Fruit fly (Drosophila melanogaster) whole organism, embryonic: ENCODE results near the gene CG31075.
A peak's percentile ranks its signal among the peaks of the same experiment; 100 is the strongest.

Experiments
- Bdp1 ChIP-seq: fragments of 200-800 bp; sonication (Bioruptor generic); optimal IDR thresholded peaks from 3 replicates; lab custom pipeline; 2016; ENCODE audit warnings: missing biosample characterization, missing genetic modification characterization
- CG12299 ChIP-seq: fragments of 200-800 bp; sonication (Bioruptor generic); optimal IDR thresholded peaks from 2 replicates; lab custom pipeline; 2018; ENCODE audit warnings: missing biosample characterization, mild to moderate bottlenecking, missing genetic modification characterization
- CG12391 ChIP-seq: fragments of 200-800 bp; sonication (Bioruptor generic); optimal IDR thresholded peaks from 3 replicates; lab custom pipeline; 2018; ENCODE audit warnings: missing biosample characterization, mild to moderate bottlenecking, missing genetic modification characterization, moderate library complexity
- CG14710 ChIP-seq: fragments of 200-800 bp; sonication (Bioruptor generic); optimal IDR thresholded peaks from 3 replicates; lab custom pipeline; 2019; ENCODE audit warnings: missing biosample characterization, mild to moderate bottlenecking, missing genetic modification characterization, moderate library complexity
- CG14965 ChIP-seq: fragments of 200-800 bp; sonication (Bioruptor generic); optimal IDR thresholded peaks from 2 replicates; lab custom pipeline; 2016; ENCODE audit warnings: missing biosample characterization, missing genetic modification characterization, borderline replicate concordance
- CG15269 ChIP-seq: fragments of 200-800 bp; sonication (Bioruptor generic); optimal IDR thresholded peaks from 2 replicates; lab custom pipeline; 2018; ENCODE audit warnings: missing biosample characterization, mild to moderate bottlenecking, missing genetic modification characterization, moderate library complexity
- CG16779 ChIP-seq: fragments of 200-800 bp; sonication (Bioruptor generic); IDR thresholded peaks from 2 replicates; pipeline ENCODE4 v1.3.6; 2022; ENCODE audit warnings: missing biosample characterization, missing genetic modification characterization
- CG18262 ChIP-seq: fragments of 200-800 bp; optimal IDR thresholded peaks from 3 replicates; lab custom pipeline; 2019; ENCODE audit warnings: missing biosample characterization, mild to moderate bottlenecking, missing genetic modification characterization, moderate library complexity
- CG2712 ChIP-seq: fragments of 200-800 bp; optimal IDR thresholded peaks from 3 replicates; lab custom pipeline; 2019; ENCODE audit warnings: missing biosample characterization, mild to moderate bottlenecking, missing genetic modification characterization, moderate library complexity
- CG31224 ChIP-seq: fragments of 200-800 bp; sonication (Bioruptor generic); IDR thresholded peaks from 2 replicates; pipeline ENCODE4 v1.3.6; 2022; ENCODE audit warnings: missing biosample characterization, missing genetic modification characterization
- CG34224 ChIP-seq: fragments of 200-800 bp; sonication (Bioruptor generic); IDR thresholded peaks from 3 replicates; pipeline ENCODE4 v1.3.6; 2022; ENCODE audit warnings: missing biosample characterization, missing genetic modification characterization; ENCODE audit not compliant: partially characterized antibody
- CG3995 ChIP-seq: fragments of 200-800 bp; sonication (Bioruptor generic); optimal IDR thresholded peaks from 3 replicates; lab custom pipeline; 2016; ENCODE audit warnings: missing biosample characterization, missing genetic modification characterization
- CG42726 ChIP-seq: fragments of 200-800 bp; sonication (Bioruptor generic); IDR thresholded peaks from 2 replicates; pipeline ENCODE4 v1.3.6; 2022; ENCODE audit warnings: missing biosample characterization, missing genetic modification characterization; ENCODE audit not compliant: partially characterized antibody
- CG7786 ChIP-seq: fragments of 200-800 bp; sonication (Bioruptor generic); optimal IDR thresholded peaks from 2 replicates; lab custom pipeline; 2016; ENCODE audit warnings: missing biosample characterization, missing genetic modification characterization
- CG7928 ChIP-seq: fragments of 200-800 bp; sonication (Bioruptor generic); optimal IDR thresholded peaks from 2 replicates; lab custom pipeline; 2017; ENCODE audit warnings: missing biosample characterization, mild to moderate bottlenecking, missing genetic modification characterization
- CG8924 ChIP-seq: fragments of 200-800 bp; optimal IDR thresholded peaks from 3 replicates; lab custom pipeline; 2019; ENCODE audit warnings: missing biosample characterization, mild to moderate bottlenecking, missing genetic modification characterization, moderate library complexity
- CG9437 ChIP-seq: fragments of 200-800 bp; sonication (Bioruptor generic); optimal IDR thresholded peaks from 2 replicates; lab custom pipeline; 2018; ENCODE audit warnings: missing biosample characterization, mild to moderate bottlenecking, missing genetic modification characterization
- CG9817 ChIP-seq: fragments of 200-800 bp; sonication (Bioruptor generic); optimal IDR thresholded peaks from 2 replicates; lab custom pipeline; 2018; ENCODE audit warnings: missing biosample characterization, mild to moderate bottlenecking, missing genetic modification characterization, moderate library complexity
- Fer3 ChIP-seq: fragments of 200-800 bp; sonication (Bioruptor generic); optimal IDR thresholded peaks from 2 replicates; lab custom pipeline; 2018; ENCODE audit warnings: missing biosample characterization, mild to moderate bottlenecking, missing genetic modification characterization, moderate library complexity
- Hey ChIP-seq: fragments of 200-800 bp; sonication (Bioruptor generic); optimal IDR thresholded peaks from 3 replicates; lab custom pipeline; 2018; ENCODE audit warnings: missing biosample characterization, mild to moderate bottlenecking, missing genetic modification characterization
- Hsf ChIP-seq: fragments of 200-800 bp; sonication (Bioruptor generic); optimal IDR thresholded peaks from 3 replicates; lab custom pipeline; 2016; ENCODE audit warnings: missing biosample characterization, missing genetic modification characterization
- Jarid2 ChIP-seq: fragments of 200-800 bp; sonication (Bioruptor generic); optimal IDR thresholded peaks from 3 replicates; lab custom pipeline; 2017; ENCODE audit warnings: mild to moderate bottlenecking, missing biosample characterization, missing genetic modification reagents, missing genetic modification characterization
- Nf-YB ChIP-seq: fragments of 200-800 bp; sonication (Bioruptor generic); optimal IDR thresholded peaks from 3 replicates; lab custom pipeline; 2019; ENCODE audit warnings: missing biosample characterization, mild to moderate bottlenecking, missing genetic modification characterization, moderate library complexity
- Opbp ChIP-seq: fragments of 200-800 bp; sonication (Bioruptor generic); IDR thresholded peaks from 3 replicates; pipeline ENCODE4 v1.3.6; 2022; ENCODE audit warnings: missing biosample characterization, missing genetic modification characterization; ENCODE audit not compliant: partially characterized antibody
- ato ChIP-seq: fragments of 200-800 bp; sonication (Bioruptor generic); IDR thresholded peaks from 2 replicates; pipeline ENCODE4 v1.3.6; 2022; ENCODE audit warnings: missing biosample characterization, missing genetic modification characterization; ENCODE audit not compliant: partially characterized antibody
- bowl ChIP-seq: fragments of 200-800 bp; sonication (Bioruptor generic); IDR thresholded peaks from 2 replicates; pipeline ENCODE4 v1.3.6; 2022; ENCODE audit warnings: missing biosample characterization, missing genetic modification characterization
- chif ChIP-seq, 2 experiments: fragments of 200-800 bp; sonication (Bioruptor generic); optimal IDR thresholded peaks; 3 replicates each; lab custom pipeline; 2016; ENCODE audit warnings: missing biosample characterization in 2 of 2, missing genetic modification characterization in 2 of 2
- exex ChIP-seq: fragments of 200-800 bp; sonication (Bioruptor generic); optimal IDR thresholded peaks from 4 replicates; lab custom pipeline; 2018; ENCODE audit warnings: missing biosample characterization, mild to moderate bottlenecking, missing genetic modification characterization, moderate library complexity
- eyg ChIP-seq: fragments of 200-800 bp; sonication (Bioruptor generic); optimal IDR thresholded peaks from 3 replicates; lab custom pipeline; 2016; ENCODE audit warnings: missing biosample characterization, missing genetic modification characterization
- hth ChIP-seq: fragments of >200 bp; optimal IDR thresholded peaks from 2 replicates; lab custom pipeline; 2017; ENCODE audit warnings: inconsistent platforms
- knrl ChIP-seq: fragments of 200-800 bp; sonication (Bioruptor generic); IDR thresholded peaks from 3 replicates; pipeline ENCODE4 v1.3.6; 2022; ENCODE audit warnings: missing biosample characterization, missing genetic modification characterization; ENCODE audit not compliant: partially characterized antibody
- lab ChIP-seq: fragments of 200-800 bp; sonication (Bioruptor generic); optimal IDR thresholded peaks from 3 replicates; lab custom pipeline; 2017; ENCODE audit warnings: missing biosample characterization, missing genetic modification characterization, mild to moderate bottlenecking, moderate library complexity, missing genetic modification reagents
- lbe ChIP-seq: fragments of 200-800 bp; sonication (Bioruptor generic); optimal IDR thresholded peaks from 2 replicates; lab custom pipeline; 2016; ENCODE audit warnings: missing biosample characterization, mild to moderate bottlenecking, missing genetic modification characterization
- lilli ChIP-seq: fragments of 200-800 bp; sonication (Bioruptor generic); optimal IDR thresholded peaks from 3 replicates; lab custom pipeline; 2016; ENCODE audit warnings: missing biosample characterization, missing genetic modification characterization
- luna ChIP-seq: fragments of 200-800 bp; sonication (Bioruptor generic); optimal IDR thresholded peaks from 2 replicates; lab custom pipeline; 2016; ENCODE audit warnings: missing biosample characterization, missing genetic modification characterization
- odd ChIP-seq: fragments of 200-800 bp; sonication (Bioruptor generic); optimal IDR thresholded peaks from 2 replicates; lab custom pipeline; 2017; ENCODE audit warnings: missing biosample characterization, mild to moderate bottlenecking, missing genetic modification characterization
- pho ChIP-seq: fragments of 200-800 bp; sonication (Bioruptor generic); optimal IDR thresholded peaks from 2 replicates; lab custom pipeline; 2016; ENCODE audit warnings: missing biosample characterization, missing genetic modification characterization
- ranshi ChIP-seq: fragments of 200-800 bp; sonication (Bioruptor generic); IDR thresholded peaks from 2 replicates; pipeline ENCODE4 v1.3.6; 2022; ENCODE audit warnings: missing biosample characterization, missing genetic modification characterization
- repo ChIP-seq: fragments of 200-800 bp; sonication (Bioruptor generic); optimal IDR thresholded peaks from 2 replicates; lab custom pipeline; 2016; ENCODE audit warnings: missing biosample characterization, missing genetic modification characterization
- schlank ChIP-seq: fragments of 200-800 bp; sonication (Bioruptor generic); optimal IDR thresholded peaks from 2 replicates; lab custom pipeline; 2018; ENCODE audit warnings: missing biosample characterization, mild to moderate bottlenecking, missing genetic modification characterization
- scrt ChIP-seq: fragments of 200-800 bp; sonication (Bioruptor generic); optimal IDR thresholded peaks from 2 replicates; lab custom pipeline; 2018; ENCODE audit warnings: missing biosample characterization, mild to moderate bottlenecking, missing genetic modification characterization, moderate library complexity
- sima ChIP-seq: fragments of 200-800 bp; sonication (Bioruptor generic); optimal IDR thresholded peaks from 2 replicates; lab custom pipeline; 2016; ENCODE audit warnings: missing biosample characterization, missing genetic modification characterization
- sob ChIP-seq: fragments of 200-800 bp; sonication (Bioruptor generic); IDR thresholded peaks from 2 replicates; pipeline ENCODE4 v1.3.6; 2022; ENCODE audit warnings: missing biosample characterization, missing genetic modification characterization
- tap ChIP-seq: fragments of 200-800 bp; optimal IDR thresholded peaks from 3 replicates; lab custom pipeline; 2019; ENCODE audit warnings: missing biosample characterization, mild to moderate bottlenecking, missing genetic modification characterization, moderate library complexity
- tio ChIP-seq: fragments of 200-800 bp; sonication (Bioruptor generic); optimal IDR thresholded peaks from 2 replicates; lab custom pipeline; 2017; ENCODE audit warnings: missing biosample characterization, missing genetic modification characterization, inconsistent platforms
- tll ChIP-seq, 2 experiments: fragments of 200-800 bp in 1 of 2; fragments of >200 bp in 1 of 2; sonication (Bioruptor generic) in 1 of 2; optimal IDR thresholded peaks; 2 replicates each; lab custom pipeline; 2017 to 2019; ENCODE audit warnings: missing biosample characterization in 2 of 2, missing genetic modification characterization in 2 of 2, mild to moderate bottlenecking in 1 of 2, moderate library complexity in 1 of 2
- ttk ChIP-seq: fragments of 200-800 bp; sonication (Bioruptor generic); IDR thresholded peaks from 2 replicates; pipeline ENCODE4 v2.1.2; 2022; ENCODE audit warnings: missing biosample characterization, missing genetic modification characterization
- usp ChIP-seq: fragments of >200 bp; optimal IDR thresholded peaks from 2 replicates; lab custom pipeline; 2017; ENCODE audit warnings: missing biosample characterization, missing genetic modification characterization

Gene CG31075

DNA sequence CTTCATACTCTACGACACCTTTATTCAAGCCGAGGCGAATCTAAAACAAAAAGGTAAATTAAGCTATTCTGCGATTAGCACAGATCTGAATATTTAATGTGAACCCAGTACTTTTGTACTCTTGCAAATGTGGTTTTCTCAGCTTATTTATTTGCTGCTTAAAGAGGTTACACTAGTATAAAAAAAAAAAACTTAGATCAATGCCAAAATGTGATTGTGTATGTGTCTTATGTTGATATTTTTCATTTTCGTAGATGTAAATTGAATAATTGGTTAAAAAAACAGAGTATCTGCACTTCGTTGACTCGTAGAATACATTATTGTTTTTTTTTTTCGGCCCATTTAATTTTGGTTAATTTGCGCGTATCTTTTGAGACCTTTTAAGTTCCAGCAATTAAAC lies 18.6 kb downstream of the CG31075 start (continued):
- TF ChIP-seq CG31224, result 0 out of 2 replicates have a peak, but pooled peaks have one; percentile 5
- no peak for TF ChIP-seq tll (GFP tag; optimal IDR thresholded peaks at IDR 0.05; lab: Kevin White, UChicago)
- TF ChIP-seq sob, result no peak
- TF ChIP-seq CG14710 (tag; lab: Kevin White, UChicago), result no peak
- TF ChIP-seq CG12299, result no peak
- TF ChIP-seq CG15269 (tag; lab: Kevin White, UChicago), result peak; percentile 31
- TF ChIP-seq Fer3 (tag; lab: Kevin White, UChicago), result peak; percentile 1
- no peak for TF ChIP-seq CG8924
- no peak for TF ChIP-seq Hey
- no peak for TF ChIP-seq CG34224 (GFP tag; lab: Robert Waterston, UW)
- TF ChIP-seq pho (GFP tag; lab: Kevin White, UChicago), result no peak
- no peak for TF ChIP-seq ato

DNA sequence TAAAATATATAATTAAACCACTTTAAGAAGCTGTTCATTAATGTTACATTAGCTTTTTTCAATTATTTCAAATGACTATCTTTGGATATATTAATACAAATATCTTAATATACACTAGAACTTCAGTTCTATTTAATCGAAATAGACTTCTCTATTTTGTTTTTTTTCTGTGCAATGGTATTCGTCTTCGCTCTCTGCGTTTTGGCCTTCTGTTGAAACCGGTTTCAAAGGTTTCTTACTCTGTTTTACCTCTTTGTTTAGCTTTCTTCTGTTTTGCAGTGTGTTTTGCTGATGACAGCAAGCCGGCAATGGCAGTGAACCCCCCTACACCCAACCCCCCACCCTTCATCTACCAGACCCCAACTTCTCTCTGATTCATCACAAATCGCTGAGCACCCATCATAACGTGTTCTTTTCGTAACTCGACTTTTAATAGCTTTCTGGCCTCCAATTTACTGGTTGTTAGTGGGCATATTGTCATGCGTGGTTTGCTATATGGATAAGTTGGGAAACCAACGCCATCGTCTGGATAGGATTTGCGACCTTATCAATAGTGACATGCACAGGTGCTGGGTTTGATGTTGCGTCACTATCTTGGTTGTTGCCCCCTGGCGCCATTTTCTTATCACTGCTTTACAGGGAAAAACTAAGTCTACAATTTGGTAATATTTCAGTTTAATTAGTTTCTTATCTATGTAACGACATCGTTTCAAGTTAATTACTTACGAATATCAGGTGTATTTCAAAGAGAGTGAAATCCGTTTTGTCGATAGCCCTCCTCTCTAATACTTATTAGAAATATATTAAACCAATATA lies 19.3 kb downstream of the CG31075 start:
- no peak for TF ChIP-seq tap (tag; lab: Kevin White, UChicago)
- no peak for TF ChIP-seq CG7786
- TF ChIP-seq repo (GFP tag; lab: Kevin White, UChicago), result no peak
- TF ChIP-seq lbe (GFP tag; lab: Kevin White, UChicago), result no peak
- no peak for TF ChIP-seq Bdp1 (GFP tag; lab: Kevin White, UChicago)
- peak; percentile 37 for TF ChIP-seq CG18262
- no peak for TF ChIP-seq Hsf
- TF ChIP-seq schlank, result no peak
- TF ChIP-seq CG14965 (GFP tag; lab: Kevin White, UChicago), result no peak
- TF ChIP-seq Jarid2 (GFP tag; lab: Kevin White, UChicago), result no peak
- TF ChIP-seq usp (GFP tag; lab: Kevin White, UChicago), result no peak
- TF ChIP-seq ranshi (GFP tag; lab: Robert Waterston, UW), result no peak
- no peak for TF ChIP-seq eyg (GFP tag; lab: Kevin White, UChicago)
- TF ChIP-seq CG12391, result peak; percentile 58
- TF ChIP-seq CG2712 (tag; lab: Kevin White, UChicago), result peak; percentile 34
- no peak for TF ChIP-seq knrl (GFP tag; lab: Robert Waterston, UW)
- peak; percentile 43 for TF ChIP-seq Nf-YB (GFP tag; lab: Kevin White, UChicago)
- TF ChIP-seq tio (GFP tag; lab: Kevin White, UChicago), result no peak
- TF ChIP-seq lab (GFP tag; lab: Kevin White, UChicago), result no peak
- TF ChIP-seq CG7928 (GFP tag; lab: Kevin White, UChicago), result no peak
- TF ChIP-seq CG9817 (tag; lab: Kevin White, UChicago), result no peak
- TF ChIP-seq lilli (GFP tag; lab: Kevin White, UChicago), result no peak
- TF ChIP-seq ttk, result no peak
- no peak for TF ChIP-seq odd (GFP tag; lab: Kevin White, UChicago)
- no peak for TF ChIP-seq hth (lab: Kevin White, UChicago)
- TF ChIP-seq scrt (GFP tag; lab: Kevin White, UChicago), result no peak
- TF ChIP-seq sima (GFP tag; lab: Kevin White, UChicago), result no peak
- no peak for TF ChIP-seq CG3995 (GFP tag; lab: Kevin White, UChicago)
- TF ChIP-seq Opbp, result no peak
- peak; percentile 87 for TF ChIP-seq exex (tag; lab: Kevin White, UChicago)
- TF ChIP-seq bowl (GFP tag; lab: Robert Waterston, UW), result no peak
- no peak for TF ChIP-seq chif (GFP tag; optimal IDR thresholded peaks at IDR 0.05; lab: Kevin White, UChicago)
- no peak for TF ChIP-seq CG9437
- no peak for TF ChIP-seq luna (GFP tag; lab: Kevin White, UChicago)
- TF ChIP-seq CG16779, result no peak
- no peak for TF ChIP-seq CG42726 (GFP tag; lab: Robert Waterston, UW)
- peak; percentile 33 for TF ChIP-seq CG8924
